Fruit fly (Drosophila melanogaster) Kc167 (cell line): Measurements from ENCODE around the gene Mocs1.

Experiments used
- h ChIP-seq: fragments of >200 bp; optimal IDR thresholded peaks from 3 replicates; lab custom pipeline; 2018; ENCODE audit warnings: missing external identifiers
- psq ChIP-seq: fragments of >200 bp; optimal IDR thresholded peaks from 2 replicates; lab custom pipeline; 2017; ENCODE audit warnings: missing external identifiers
- ttk ChIP-seq: sonication (Bioruptor generic); optimal IDR thresholded peaks from 2 replicates; lab custom pipeline; 2017; ENCODE audit warnings: missing external identifiers

DNA sequence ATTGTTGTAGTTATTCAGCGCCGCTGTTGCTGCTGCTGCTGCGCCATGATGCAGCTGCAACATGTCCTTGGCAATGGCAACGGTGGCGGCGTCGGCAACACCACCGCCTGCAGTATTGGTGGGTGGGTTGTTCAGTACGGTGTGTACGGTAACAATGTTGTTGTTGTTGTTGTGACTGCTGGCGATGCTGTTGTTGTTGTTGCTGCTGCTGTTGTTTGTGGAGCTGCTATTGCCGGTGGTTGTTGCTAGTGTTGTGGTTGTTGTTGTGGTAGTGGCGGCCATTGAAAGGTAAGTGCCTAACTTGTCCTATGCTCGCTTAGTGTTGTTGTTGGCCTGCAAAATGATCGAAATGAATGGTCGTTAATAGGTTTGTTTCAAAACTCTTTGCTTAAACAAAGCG lies 47.4 kb downstream of the Mocs1 start:
- TF ChIP-seq ttk (lab: Kevin White, UChicago) = no peak
- TF ChIP-seq h (lab: Kevin White, UChicago) = no peak
- TF ChIP-seq psq (lab: Kevin White, UChicago) = no peak
